Worm (Caenorhabditis elegans): ENCODE results near the gene glr-8.

DNA sequence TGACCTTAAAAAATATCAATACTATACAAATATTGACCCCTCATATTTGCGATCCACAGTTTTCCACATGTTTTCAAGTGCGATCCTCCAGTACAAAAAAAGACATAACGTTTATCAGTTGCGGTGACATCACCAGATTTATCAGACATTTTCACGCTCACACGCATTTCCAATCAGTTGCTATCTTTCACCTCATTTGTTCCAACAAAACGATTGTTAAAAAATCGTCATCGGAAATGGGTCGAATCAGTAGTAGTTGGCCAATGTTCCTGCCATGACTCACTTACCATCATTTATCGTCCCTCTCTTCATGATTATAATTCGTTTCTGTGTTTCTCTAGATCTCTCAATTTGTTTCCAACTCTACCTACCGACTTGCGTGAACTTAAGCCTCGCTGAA lies 45.9 kb downstream of the glr-8 start:
- no peak for TF ChIP-seq blmp-1 (tag; optimal IDR thresholded peaks at IDR 0.05; ENCODE audit: insufficient read depth)
- peak; percentile 39 for TF ChIP-seq sma-3 (GFP tag; optimal IDR thresholded peaks at IDR 0.05)

All from whole organism, L2 larva.